Worm (Caenorhabditis elegans) whole organism, L4 larva: ENCODE results near the gene sri-25.

Source experiments
- F49E8.2 ChIP-seq: sonication (generic microtip); optimal IDR thresholded peaks from 2 replicates; lab custom pipeline; 2016; ENCODE audit warnings: missing compliant biosample characterization, mild to moderate bottlenecking, missing genetic modification characterization, borderline replicate concordance
- R02D3.7 ChIP-seq: fragments of 150-350 bp; sonication (generic microtip); optimal IDR thresholded peaks from 3 replicates; lab custom pipeline; 2014; ENCODE audit warnings: missing biosample characterization, missing genetic modification characterization
- T26A8.4 ChIP-seq: fragments of 200-800 bp; sonication (Bioruptor generic); IDR thresholded peaks from 2 replicates; pipeline ENCODE4 v1.3.6; 2022; ENCODE audit warnings: missing genetic modification characterization, missing compliant biosample characterization
- Y105C5A.15 ChIP-seq: fragments of 200-800 bp; sonication (Bioruptor generic); IDR thresholded peaks from 2 replicates; pipeline ENCODE4 v1.3.6; 2022; ENCODE audit warnings: missing genetic modification characterization, missing compliant biosample characterization
- ZK546.5 ChIP-seq, 2 experiments: sonication (generic microtip); optimal IDR thresholded peaks; 2 replicates each; lab custom pipeline; 2017; ENCODE audit warnings: missing biosample characterization in 2 of 2, missing genetic modification characterization in 2 of 2
- aha-1 ChIP-seq: fragments of 150-350 bp; peaks from one replicate; lab custom pipeline; 2014; ENCODE audit warnings: missing biosample characterization, missing genetic modification characterization
- ama-1 ChIP-seq: fragments of 150-350 bp; optimal IDR thresholded peaks from 2 replicates; lab custom pipeline; 2014; ENCODE audit warnings: inconsistent platforms, mixed read lengths
- attf-4 ChIP-seq: sonication (generic microtip); optimal IDR thresholded peaks from 3 replicates; lab custom pipeline; 2017; ENCODE audit warnings: missing biosample characterization, missing genetic modification characterization
- ceh-32 ChIP-seq: sonication (generic microtip); optimal IDR thresholded peaks from 2 replicates; lab custom pipeline; 2016; ENCODE audit warnings: mild to moderate bottlenecking, missing genetic modification characterization, missing compliant biosample characterization; ENCODE audit not compliant: poor library complexity
- ceh-44 ChIP-seq: fragments of 200-800 bp; sonication (Bioruptor generic); IDR thresholded peaks from 2 replicates; pipeline ENCODE4 v1.3.6; 2022; ENCODE audit warnings: missing genetic modification reagents, missing genetic modification characterization, missing compliant biosample characterization
- ceh-62 ChIP-seq: sonication (generic microtip); optimal IDR thresholded peaks from 2 replicates; lab custom pipeline; 2017; ENCODE audit warnings: missing biosample characterization, missing genetic modification characterization
- ces-1 ChIP-seq: fragments of 150-350 bp; sonication (generic microtip); optimal IDR thresholded peaks from 4 replicates; lab custom pipeline; 2014; ENCODE audit warnings: missing biosample characterization, missing genetic modification reagents, missing genetic modification characterization
- ctbp-1 ChIP-seq: fragments of 200-800 bp; sonication (Bioruptor generic); IDR thresholded peaks from 2 replicates; pipeline ENCODE4 v1.3.6; 2022; ENCODE audit warnings: missing genetic modification reagents, missing genetic modification characterization, missing compliant biosample characterization
- daf-12 ChIP-seq: fragments of 150-350 bp; optimal IDR thresholded peaks from 2 replicates; lab custom pipeline; 2014; ENCODE audit warnings: missing biosample characterization, missing genetic modification reagents, missing genetic modification characterization
- daf-19 ChIP-seq: fragments of 200-800 bp; sonication (Bioruptor generic); conservative IDR thresholded peaks from 2 replicates; pipeline ENCODE4 v1.3.6; 2022; ENCODE audit warnings: missing genetic modification characterization, missing compliant biosample characterization
- daf-8 ChIP-seq: fragments of 200-800 bp; sonication (Bioruptor generic); IDR thresholded peaks from 2 replicates; pipeline ENCODE4 v1.3.6; 2022; ENCODE audit warnings: missing genetic modification characterization, missing compliant biosample characterization
- dmd-6 ChIP-seq: fragments of 200-800 bp; sonication (Bioruptor generic); IDR thresholded peaks from 2 replicates; pipeline ENCODE4 v1.3.6; 2022; ENCODE audit warnings: missing genetic modification reagents, missing genetic modification characterization, missing compliant biosample characterization
- dmd-8 ChIP-seq: fragments of 200-800 bp; sonication (Bioruptor generic); IDR thresholded peaks from 2 replicates; pipeline ENCODE4 v1.3.6; 2022; ENCODE audit warnings: missing genetic modification characterization, missing compliant biosample characterization
- dmd-9 ChIP-seq: fragments of 200-800 bp; sonication (Bioruptor generic); IDR thresholded peaks from 2 replicates; pipeline ENCODE4 v1.3.6; 2022; ENCODE audit warnings: missing genetic modification reagents, missing genetic modification characterization, missing compliant biosample characterization
- dve-1 ChIP-seq: sonication (generic microtip); optimal IDR thresholded peaks from 2 replicates; lab custom pipeline; 2017; ENCODE audit warnings: antibody characterized with exemption, mild to moderate bottlenecking, missing genetic modification characterization, missing compliant biosample characterization; ENCODE audit not compliant: insufficient read depth
- egl-27 ChIP-seq: sonication (generic microtip); optimal IDR thresholded peaks from 3 replicates; lab custom pipeline; 2017; ENCODE audit warnings: missing biosample characterization, missing genetic modification reagents, missing genetic modification characterization
- egl-43 ChIP-seq: fragments of 200-800 bp; sonication (Bioruptor generic); IDR thresholded peaks from 2 replicates; pipeline ENCODE4 v1.3.6; 2022; ENCODE audit warnings: missing genetic modification reagents, missing genetic modification characterization, missing compliant biosample characterization
- fkh-10 ChIP-seq: fragments of 150-350 bp; optimal IDR thresholded peaks from 2 replicates; lab custom pipeline; 2014; ENCODE audit warnings: missing biosample characterization, missing genetic modification reagents, missing genetic modification characterization
- fos-1 ChIP-seq: fragments of 150-350 bp; optimal IDR thresholded peaks from 2 replicates; lab custom pipeline; 2014; ENCODE audit warnings: missing biosample characterization, missing genetic modification characterization
- hlh-11 ChIP-seq: fragments of 200-800 bp; sonication (Bioruptor generic); optimal IDR thresholded peaks from 2 replicates; lab custom pipeline; 2018; ENCODE audit warnings: mild to moderate bottlenecking, missing genetic modification characterization, missing compliant biosample characterization
- hlh-30 ChIP-seq: sonication (generic microtip); optimal IDR thresholded peaks from 2 replicates; lab custom pipeline; 2017; ENCODE audit warnings: antibody characterized with exemption, mild to moderate bottlenecking, missing genetic modification characterization, missing compliant biosample characterization; ENCODE audit not compliant: insufficient read depth
- hmg-1.1 ChIP-seq: fragments of 200-800 bp; sonication (Bioruptor generic); IDR thresholded peaks from 2 replicates; pipeline ENCODE4 v1.3.6; 2022; ENCODE audit warnings: missing genetic modification reagents, missing genetic modification characterization, missing compliant biosample characterization
- lim-7 ChIP-seq: fragments of 200-800 bp; sonication (Bioruptor generic); IDR thresholded peaks from 2 replicates; pipeline ENCODE4 v1.3.6; 2022; ENCODE audit warnings: missing genetic modification characterization, missing compliant biosample characterization
- lin-1 ChIP-seq: fragments of 200-800 bp; sonication (Bioruptor generic); IDR thresholded peaks from 2 replicates; pipeline ENCODE4 v1.3.6; 2022; ENCODE audit warnings: missing genetic modification reagents, missing genetic modification characterization, missing compliant biosample characterization
- lin-13 ChIP-seq: fragments of 150-350 bp; optimal IDR thresholded peaks from 2 replicates; lab custom pipeline; 2014; ENCODE audit warnings: missing biosample characterization, missing genetic modification reagents, missing genetic modification characterization
- lin-15B ChIP-seq: fragments of 150-350 bp; sonication (generic microtip); optimal IDR thresholded peaks from 3 replicates; lab custom pipeline; 2014; ENCODE audit warnings: missing biosample characterization, missing genetic modification characterization
- lin-29 ChIP-seq: fragments of 200-800 bp; sonication (Bioruptor generic); IDR thresholded peaks from 2 replicates; pipeline ENCODE4 v1.3.6; 2022; ENCODE audit warnings: missing genetic modification reagents, missing genetic modification characterization, missing compliant biosample characterization
- lin-39 ChIP-seq: fragments of 150-350 bp; optimal IDR thresholded peaks from 2 replicates; lab custom pipeline; 2014; ENCODE audit warnings: missing biosample characterization, missing genetic modification reagents, missing genetic modification characterization
- lsy-2 ChIP-seq, 2 experiments: fragments of 150-350 bp in 1 of 2; sonication (generic microtip) in 1 of 2; optimal IDR thresholded peaks; 2 replicates each; lab custom pipeline; 2014 to 2017; ENCODE audit warnings: missing biosample characterization in 2 of 2, missing genetic modification characterization in 2 of 2
- madf-9 ChIP-seq: fragments of 200-800 bp; sonication (Bioruptor generic); conservative IDR thresholded peaks from 2 replicates; pipeline ENCODE4 v1.3.6; 2022; ENCODE audit warnings: missing genetic modification reagents, missing genetic modification characterization, missing compliant biosample characterization
- mep-1 ChIP-seq: fragments of 150-350 bp; sonication (generic microtip); optimal IDR thresholded peaks from 3 replicates; lab custom pipeline; 2014; ENCODE audit warnings: missing biosample characterization, missing genetic modification characterization
- mxl-2 ChIP-seq: fragments of 200-800 bp; sonication (Bioruptor generic); conservative IDR thresholded peaks from 2 replicates; pipeline ENCODE4 v1.3.6; 2022; ENCODE audit warnings: missing genetic modification reagents, missing genetic modification characterization, missing compliant biosample characterization
- nhr-10 ChIP-seq: fragments of 150-350 bp; optimal IDR thresholded peaks from 2 replicates; lab custom pipeline; 2014; ENCODE audit warnings: missing biosample characterization, missing genetic modification characterization
- nhr-25 ChIP-seq: sonication (generic microtip); optimal IDR thresholded peaks from 2 replicates; lab custom pipeline; 2017; ENCODE audit warnings: missing genetic modification characterization, mild to moderate bottlenecking, missing compliant biosample characterization, antibody characterized with exemption, moderate library complexity, borderline replicate concordance; ENCODE audit not compliant: insufficient read depth
- nhr-76 ChIP-seq: fragments of 150-350 bp; optimal IDR thresholded peaks from 2 replicates; lab custom pipeline; 2014; ENCODE audit warnings: missing biosample characterization, missing genetic modification characterization
- nhr-77 ChIP-seq: fragments of 150-350 bp; optimal IDR thresholded peaks from 2 replicates; lab custom pipeline; 2014; ENCODE audit warnings: missing biosample characterization, missing genetic modification characterization
- sdz-12 ChIP-seq: fragments of 200-800 bp; sonication (Bioruptor generic); optimal IDR thresholded peaks from 2 replicates; lab custom pipeline; 2018; ENCODE audit warnings: mild to moderate bottlenecking, missing genetic modification characterization, missing compliant biosample characterization
- set-16 ChIP-seq: fragments of 200-800 bp; sonication (Bioruptor generic); IDR thresholded peaks from 2 replicates; pipeline ENCODE4 v1.3.6; 2022; ENCODE audit warnings: missing genetic modification reagents, missing genetic modification characterization, missing compliant biosample characterization
- skn-1 ChIP-seq: fragments of 150-350 bp; optimal IDR thresholded peaks from 2 replicates; lab custom pipeline; 2014; ENCODE audit warnings: missing biosample characterization, missing genetic modification characterization
- snpc-1.2 ChIP-seq: fragments of 200-800 bp; sonication (Bioruptor generic); IDR thresholded peaks from 2 replicates; pipeline ENCODE4 v1.3.6; 2022; ENCODE audit warnings: missing genetic modification reagents, missing genetic modification characterization, missing compliant biosample characterization
- spr-1 ChIP-seq: sonication (generic microtip); optimal IDR thresholded peaks from 2 replicates; lab custom pipeline; 2016; ENCODE audit warnings: mild to moderate bottlenecking, missing genetic modification characterization, missing compliant biosample characterization
- tag-97 ChIP-seq: fragments of 200-800 bp; sonication (Bioruptor generic); IDR thresholded peaks from 2 replicates; pipeline ENCODE4 v1.3.6; 2022; ENCODE audit warnings: missing genetic modification characterization, missing compliant biosample characterization
- unc-130 ChIP-seq: sonication (generic microtip); optimal IDR thresholded peaks from 2 replicates; lab custom pipeline; 2016; ENCODE audit warnings: missing genetic modification reagents, missing genetic modification characterization, missing compliant biosample characterization
- zfp-2 ChIP-seq: sonication (generic microtip); optimal IDR thresholded peaks from 2 replicates; lab custom pipeline; 2016; ENCODE audit warnings: mild to moderate bottlenecking, missing genetic modification characterization, missing compliant biosample characterization
- ztf-11 ChIP-seq: fragments of 150-350 bp; optimal IDR thresholded peaks from 2 replicates; lab custom pipeline; 2014; ENCODE audit warnings: missing biosample characterization, missing genetic modification characterization

sri-25 gene

DNA sequence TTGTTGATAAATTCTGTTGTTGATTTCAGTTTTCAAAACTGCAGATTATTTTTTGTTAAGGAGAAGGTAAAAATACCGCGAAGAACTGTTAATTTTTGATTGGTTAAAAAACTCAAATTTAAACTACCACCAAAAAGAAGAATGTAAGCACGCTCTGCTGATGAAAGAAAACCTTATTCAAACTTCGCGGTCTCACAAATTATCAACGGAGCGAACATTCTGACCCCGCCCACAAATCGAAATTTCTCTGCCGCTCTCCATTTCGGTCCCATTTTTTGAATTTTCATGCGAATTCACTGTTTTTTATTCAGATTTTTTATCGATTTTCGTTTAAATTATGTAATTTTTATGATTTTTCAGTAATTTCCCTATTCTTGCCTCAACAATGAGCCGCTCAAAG, 27.2 kb upstream of the sri-25 start, which contains the start of gene cyn-3 (continued):
- TF ChIP-seq ztf-11 (no peak), ZK546.5 (tag; optimal IDR thresholded peaks at IDR 0.05; lab: Kevin White, UChicago) (no peak)

DNA sequence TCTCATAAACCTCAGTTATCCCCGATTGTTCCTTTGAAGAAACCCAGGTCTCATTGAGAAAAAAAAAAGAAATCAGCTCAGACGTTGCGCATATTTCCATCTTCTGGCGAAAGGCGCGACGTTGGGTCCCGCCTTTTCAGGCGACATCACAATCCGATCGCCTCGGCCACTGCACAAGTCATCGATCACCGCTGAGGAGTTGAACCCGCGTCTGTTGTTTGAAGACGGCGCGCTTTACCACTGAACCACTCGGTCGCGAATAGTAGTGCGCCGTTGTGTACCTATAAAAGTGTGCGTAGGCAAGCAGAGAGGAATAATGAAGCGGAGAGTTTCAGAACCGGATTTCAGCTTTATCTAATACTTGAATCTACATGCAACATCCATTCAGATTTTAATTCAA, 25.9 kb upstream of the sri-25 start, which contains the start of gene Y75B12B.11:
Y75B12B.11 (plus strand) TSS at position 394 of the 400 bp plus-strand sequence.
- TF ChIP-seq lin-1 (GFP tag; lab: Robert Waterston, UW) (peak; percentile 96), mep-1 (tag; lab: Kevin White, UChicago) (peak; percentile 92), snpc-1.2 (GFP tag; lab: Robert Waterston, UW) (peak; percentile 94), F49E8.2 (tag; lab: Kevin White, UChicago) (peak; percentile 96), ceh-32 (peak; percentile 65), unc-130 (GFP tag; lab: Kevin White, UChicago) (peak; percentile 92), attf-4 (no peak), fkh-10 (GFP tag; lab: Kevin White, UChicago) (no peak), aha-1 (peak; percentile 98), hmg-1.1 (GFP tag; lab: Robert Waterston, UW) (peak; percentile 92), egl-43 (peak; percentile 99), daf-19 (GFP tag; lab: Robert Waterston, UW) (peak; percentile 90), Y105C5A.15 (peak; percentile 94), skn-1 (tag; lab: Kevin White, UChicago) (no peak), lin-29 (GFP tag; lab: Robert Waterston, UW) (peak; percentile 85), tag-97 (GFP tag; lab: Robert Waterston, UW) (no peak), dmd-6 (peak; percentile 80), nhr-10 (tag; lab: Kevin White, UChicago) (peak; percentile 39), ceh-44 (GFP tag; lab: Robert Waterston, UW) (peak; percentile 95), lin-13 (peak; percentile 93), R02D3.7 (no peak), nhr-77 (tag; lab: Kevin White, UChicago) (peak; percentile 58), lsy-2 (tag; optimal IDR thresholded peaks at IDR 0.05; lab: Kevin White, UChicago) (peak in 1 of 2 experiments; percentile 79), hlh-30 (tag; lab: Kevin White, UChicago) (peak; percentile 78), spr-1 (tag; lab: Kevin White, UChicago) (peak; percentile 95), ces-1 (GFP tag; lab: Kevin White, UChicago) (no peak), lim-7 (peak; percentile 98), nhr-25 (tag; lab: Kevin White, UChicago) (peak; percentile 45), ama-1 (lab: Kevin White, UChicago) (peak; percentile 82), egl-27 (tag; lab: Kevin White, UChicago) (no peak), daf-8 (GFP tag; lab: Robert Waterston, UW) (peak; percentile 91), zfp-2 (peak; percentile 66), set-16 (GFP tag; lab: Robert Waterston, UW) (peak; percentile 85), mxl-2 (GFP tag; lab: Robert Waterston, UW) (peak; percentile 90), T26A8.4 (GFP tag; lab: Robert Waterston, UW) (peak; percentile 94), ceh-62 (tag; lab: Kevin White, UChicago) (no peak), nhr-76 (tag; lab: Kevin White, UChicago) (no peak), dmd-8 (GFP tag; lab: Robert Waterston, UW) (peak; percentile 99), madf-9 (GFP tag; lab: Robert Waterston, UW) (peak; percentile 91), hlh-11 (tag; lab: Kevin White, UChicago) (peak; percentile 76), dve-1 (tag; lab: Kevin White, UChicago) (peak; percentile 93), daf-12 (tag; lab: Kevin White, UChicago) (no peak), ctbp-1 (GFP tag; lab: Robert Waterston, UW) (peak; percentile 93), ztf-11 (no peak), dmd-9 (GFP tag; lab: Robert Waterston, UW) (peak; percentile 87), fos-1 (no peak), lin-39 (tag; lab: Kevin White, UChicago) (no peak), sdz-12 (GFP tag; lab: Kevin White, UChicago) (peak; percentile 91), lin-15B (tag; lab: Kevin White, UChicago) (peak; percentile 34)
